Worm (Caenorhabditis elegans): ENCODE measurements around the gene F44D12.6.

DNA sequence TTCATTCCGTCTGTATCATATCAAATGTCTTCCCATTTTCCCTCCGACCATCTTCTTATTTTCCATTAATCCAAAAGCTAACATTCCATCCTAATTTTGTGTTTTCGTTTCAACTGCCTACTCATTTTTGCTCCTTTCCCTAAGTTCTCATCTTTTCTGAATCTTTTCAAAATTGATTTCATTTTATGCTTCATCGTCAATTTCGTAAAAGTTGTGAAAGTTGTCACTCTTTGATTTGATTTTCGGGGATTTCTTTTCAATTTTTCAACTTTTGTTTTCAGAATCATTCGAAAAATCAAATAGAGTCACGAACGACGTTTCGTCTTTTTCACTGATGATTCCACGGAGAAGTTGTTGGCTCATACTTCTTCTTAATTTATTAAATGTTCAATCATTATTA is 34.4 kb downstream of the F44D12.6 start, which contains the start of gene cwn-2:
- TF ChIP-seq nhr-77 (tag; optimal IDR thresholded peaks at IDR 0.05) (no peak), tag-97 (GFP tag; IDR thresholded peaks at IDR 0.05) (no peak), F37D6.2 (tag; optimal IDR thresholded peaks at IDR 0.05) (no peak), ama-1 (optimal IDR thresholded peaks at IDR 0.05) (no peak), ceh-32 (tag; optimal IDR thresholded peaks at IDR 0.05; ENCODE audit: poor library complexity) (no peak), nhr-237 (tag; optimal IDR thresholded peaks at IDR 0.05) (no peak), fos-1 (tag; optimal IDR thresholded peaks at IDR 0.05) (no peak), ztf-11 (tag; optimal IDR thresholded peaks at IDR 0.05) (no peak), dve-1 (tag; optimal IDR thresholded peaks at IDR 0.05; ENCODE audit: insufficient read depth) (no peak)

Measured in whole organism, L4 larva.